Worm (Caenorhabditis elegans): ENCODE data around the gene F53A9.3.

- TF ChIP-seq dao-5 (tag; optimal IDR thresholded peaks at IDR 0.05) (no peak), him-1 (tag; optimal IDR thresholded peaks at IDR 0.05) (no peak)
Observed at ce11 chrX:8659521-8659920, 48.6 kb upstream of the F53A9.3 start.
